Worm (Caenorhabditis elegans) whole organism, midembryonic: ENCODE data around the gene aps-2.

Source experiments
- T22C8.4 ChIP-seq: fragments of 200-800 bp; sonication (Bioruptor generic); IDR thresholded peaks from 2 replicates; pipeline ENCODE4 v1.3.6; 2022; ENCODE audit warnings: missing genetic modification characterization, missing compliant biosample characterization
- cog-1 ChIP-seq: sonication (generic microtip); optimal IDR thresholded peaks from 2 replicates; lab custom pipeline; 2016; ENCODE audit warnings: missing genetic modification characterization, missing compliant biosample characterization
- flt-1 ChIP-seq: fragments of 200-800 bp; sonication (Bioruptor generic); IDR thresholded peaks from 2 replicates; pipeline ENCODE4 v1.3.6; 2022; ENCODE audit warnings: missing genetic modification characterization, missing compliant biosample characterization
- ztf-23 ChIP-seq: fragments of 200-800 bp; sonication (Bioruptor generic); IDR thresholded peaks from 2 replicates; pipeline ENCODE4 v1.3.6; 2022; ENCODE audit warnings: missing genetic modification reagents, missing genetic modification characterization, missing compliant biosample characterization

- TF ChIP-seq flt-1 (no peak), ztf-23 (GFP tag; lab: Robert Waterston, UW) (no peak), cog-1 (tag; lab: Kevin White, UChicago) (no peak), T22C8.4 (GFP tag; lab: Robert Waterston, UW) (no peak)
Measured at ce11 chrX:4440641-4441040, 17.4 kb upstream of the aps-2 start, which contains the start of gene F15A8.1.
